Fruit fly (Drosophila melanogaster) whole organism, embryonic: ENCODE measurements around the gene ast.
A peak's percentile ranks its signal among the peaks of the same experiment; 100 is the strongest.

Experiments
- ATbp ChIP-seq: fragments of 200-800 bp; sonication (Bioruptor generic); optimal IDR thresholded peaks from 2 replicates; lab custom pipeline; 2017; ENCODE audit warnings: missing biosample characterization, mild to moderate bottlenecking, missing genetic modification characterization, missing genetic modification reagents
- Adf1 ChIP-seq: fragments of 200-800 bp; sonication (Bioruptor generic); IDR thresholded peaks from 2 replicates; pipeline ENCODE4 v1.3.6; 2022; ENCODE audit warnings: missing biosample characterization, missing genetic modification characterization
- Atf-2 ChIP-seq: fragments of 200-800 bp; sonication (Bioruptor generic); optimal IDR thresholded peaks from 2 replicates; lab custom pipeline; 2016; ENCODE audit warnings: missing biosample characterization, missing genetic modification characterization
- Awh ChIP-seq: fragments of 200-800 bp; sonication (Bioruptor generic); IDR thresholded peaks from 2 replicates; pipeline ENCODE4, ENCODE4 v1.3.6; 2022; ENCODE audit warnings: missing biosample characterization, missing genetic modification characterization
- B-H1 ChIP-seq: fragments of 200-800 bp; sonication (Bioruptor generic); IDR thresholded peaks from 3 replicates; pipeline ENCODE4 v1.3.6; 2022; ENCODE audit warnings: missing biosample characterization, missing genetic modification characterization
- B-H2 ChIP-seq: fragments of 200-800 bp; sonication (Bioruptor generic); optimal IDR thresholded peaks from 2 replicates; lab custom pipeline; 2018; ENCODE audit warnings: missing biosample characterization, mild to moderate bottlenecking, missing genetic modification characterization
- Bteb2 ChIP-seq: fragments of 200-800 bp; sonication (Bioruptor generic); optimal IDR thresholded peaks from 2 replicates; lab custom pipeline; 2016; ENCODE audit warnings: missing biosample characterization, missing genetic modification characterization
- CG10147 ChIP-seq: fragments of 200-800 bp; sonication (Bioruptor generic); optimal IDR thresholded peaks from 2 replicates; lab custom pipeline; 2019; ENCODE audit warnings: missing biosample characterization, mild to moderate bottlenecking, missing genetic modification characterization, moderate library complexity
- CG10274 ChIP-seq: fragments of 200-800 bp; sonication (Bioruptor generic); optimal IDR thresholded peaks from 3 replicates; lab custom pipeline; 2017; ENCODE audit warnings: missing biosample characterization, mild to moderate bottlenecking, missing genetic modification characterization
- CG10462 ChIP-seq: fragments of 200-800 bp; sonication (Bioruptor generic); optimal IDR thresholded peaks from 2 replicates; lab custom pipeline; 2016; ENCODE audit warnings: missing biosample characterization, missing genetic modification characterization
- CG11085 ChIP-seq: fragments of 200-800 bp; sonication (Bioruptor generic); IDR thresholded peaks from 2 replicates; pipeline ENCODE4 v1.3.6; 2022; ENCODE audit warnings: missing biosample characterization, missing genetic modification characterization
- CG12391 ChIP-seq: fragments of 200-800 bp; sonication (Bioruptor generic); optimal IDR thresholded peaks from 3 replicates; lab custom pipeline; 2018; ENCODE audit warnings: missing biosample characterization, mild to moderate bottlenecking, missing genetic modification characterization, moderate library complexity
- CG15269 ChIP-seq: fragments of 200-800 bp; sonication (Bioruptor generic); optimal IDR thresholded peaks from 2 replicates; lab custom pipeline; 2018; ENCODE audit warnings: missing biosample characterization, mild to moderate bottlenecking, missing genetic modification characterization, moderate library complexity
- CG30020 ChIP-seq: fragments of 200-800 bp; optimal IDR thresholded peaks from 2 replicates; lab custom pipeline; 2019; ENCODE audit warnings: missing biosample characterization, mild to moderate bottlenecking, missing genetic modification characterization, moderate library complexity
- CG30431 ChIP-seq: fragments of 200-800 bp; sonication (Bioruptor generic); optimal IDR thresholded peaks from 2 replicates; lab custom pipeline; 2017; ENCODE audit warnings: missing biosample characterization, missing genetic modification characterization
- CG31365 ChIP-seq: fragments of 200-800 bp; sonication (Bioruptor generic); optimal IDR thresholded peaks from 2 replicates; lab custom pipeline; 2018; ENCODE audit warnings: missing biosample characterization, mild to moderate bottlenecking, missing genetic modification characterization
- CG3163 ChIP-seq: fragments of 200-800 bp; sonication (Bioruptor generic); optimal IDR thresholded peaks from 3 replicates; lab custom pipeline; 2016; ENCODE audit warnings: missing biosample characterization, missing genetic modification characterization
- CG3995 ChIP-seq: fragments of 200-800 bp; sonication (Bioruptor generic); optimal IDR thresholded peaks from 3 replicates; lab custom pipeline; 2016; ENCODE audit warnings: missing biosample characterization, missing genetic modification characterization
- CG4854 ChIP-seq: fragments of 200-800 bp; sonication (Bioruptor generic); optimal IDR thresholded peaks from 2 replicates; lab custom pipeline; 2016; ENCODE audit warnings: missing biosample characterization, missing genetic modification characterization, inconsistent platforms
- CG6254 ChIP-seq: fragments of 200-800 bp; sonication (Bioruptor generic); optimal IDR thresholded peaks from 3 replicates; lab custom pipeline; 2017; ENCODE audit warnings: mild to moderate bottlenecking, missing biosample characterization, missing genetic modification reagents, missing genetic modification characterization
- CG7987 ChIP-seq: fragments of 200-800 bp; sonication (Bioruptor generic); optimal IDR thresholded peaks from 2 replicates; lab custom pipeline; 2018; ENCODE audit warnings: missing biosample characterization, mild to moderate bottlenecking, missing genetic modification characterization, moderate library complexity
- CHES-1-like ChIP-seq: fragments of 200-800 bp; sonication (Bioruptor generic); optimal IDR thresholded peaks from 2 replicates; lab custom pipeline; 2016; ENCODE audit warnings: missing biosample characterization, missing genetic modification characterization
- Dp ChIP-seq: fragments of 200-800 bp; sonication (Bioruptor generic); optimal IDR thresholded peaks from 2 replicates; lab custom pipeline; 2018; ENCODE audit warnings: missing biosample characterization, mild to moderate bottlenecking, missing genetic modification characterization, moderate library complexity
- Gsc ChIP-seq: fragments of 200-800 bp; sonication (Bioruptor generic); IDR thresholded peaks from 2 replicates; pipeline ENCODE4 v1.3.6; 2022; ENCODE audit warnings: missing biosample characterization, missing genetic modification characterization
- HLH3B ChIP-seq: fragments of 200-800 bp; sonication (Bioruptor generic); IDR thresholded peaks from 2 replicates; pipeline ENCODE4 v1.3.6; 2022; ENCODE audit warnings: missing biosample characterization, missing genetic modification characterization
- Hr39 ChIP-seq: fragments of >200 bp; optimal IDR thresholded peaks from 2 replicates; lab custom pipeline; 2017
- Jarid2 ChIP-seq: fragments of 200-800 bp; sonication (Bioruptor generic); optimal IDR thresholded peaks from 3 replicates; lab custom pipeline; 2017; ENCODE audit warnings: mild to moderate bottlenecking, missing biosample characterization, missing genetic modification reagents, missing genetic modification characterization
- Lpt ChIP-seq: fragments of >200 bp; optimal IDR thresholded peaks from 2 replicates; lab custom pipeline; 2018; ENCODE audit warnings: missing biosample characterization, missing genetic modification characterization
- Med ChIP-seq: fragments of 200-800 bp; sonication (Bioruptor generic); peaks from one replicate; lab custom pipeline; 2016; ENCODE audit warnings: missing biosample characterization, missing genetic modification characterization, mild to moderate bottlenecking, inconsistent platforms, moderate library complexity
- Myb ChIP-seq: fragments of 200-800 bp; sonication (Bioruptor generic); optimal IDR thresholded peaks from 2 replicates; lab custom pipeline; 2016; ENCODE audit warnings: missing biosample characterization, missing genetic modification characterization
- NK7.1 ChIP-seq: fragments of 200-800 bp; sonication (Bioruptor generic); optimal IDR thresholded peaks from 3 replicates; lab custom pipeline; 2016; ENCODE audit warnings: missing biosample characterization, missing genetic modification characterization
- Nf-YB ChIP-seq: fragments of 200-800 bp; sonication (Bioruptor generic); optimal IDR thresholded peaks from 3 replicates; lab custom pipeline; 2019; ENCODE audit warnings: missing biosample characterization, mild to moderate bottlenecking, missing genetic modification characterization, moderate library complexity
- Rfx ChIP-seq: fragments of 200-800 bp; sonication (Bioruptor generic); IDR thresholded peaks from 2 replicates; pipeline ENCODE4 v1.3.6; 2022; ENCODE audit warnings: missing biosample characterization, missing genetic modification characterization
- Sry-β ChIP-seq: fragments of 200-800 bp; sonication (Bioruptor generic); optimal IDR thresholded peaks from 2 replicates; lab custom pipeline; 2018; ENCODE audit warnings: missing biosample characterization, mild to moderate bottlenecking, missing genetic modification characterization, moderate library complexity
- TFAM ChIP-seq: fragments of 200-800 bp; sonication (Bioruptor generic); optimal IDR thresholded peaks from 2 replicates; lab custom pipeline; 2017; ENCODE audit warnings: missing biosample characterization, missing genetic modification characterization, inconsistent platforms
- Xrp1 ChIP-seq: fragments of 200-800 bp; sonication (Bioruptor generic); IDR thresholded peaks from 2 replicates; pipeline ENCODE4 v1.3.6; 2022; ENCODE audit warnings: missing biosample characterization, missing genetic modification characterization
- aop ChIP-seq: fragments of 200-800 bp; sonication (Bioruptor generic); IDR thresholded peaks from 2 replicates; pipeline ENCODE4 v1.3.6; 2022; ENCODE audit warnings: missing biosample characterization, missing genetic modification characterization
- ash1 ChIP-seq: fragments of 200-800 bp; sonication (Bioruptor generic); optimal IDR thresholded peaks from 2 replicates; lab custom pipeline; 2018; ENCODE audit warnings: missing biosample characterization, mild to moderate bottlenecking, missing genetic modification characterization
- bsh ChIP-seq, 2 experiments: fragments of 200-800 bp; sonication (Bioruptor generic); optimal IDR thresholded peaks; 2 replicates each; lab custom pipeline; 2017 to 2018; ENCODE audit warnings: mild to moderate bottlenecking in 2 of 2, missing biosample characterization in 2 of 2, missing genetic modification characterization in 2 of 2, moderate library complexity in 1 of 2
- cad ChIP-seq: fragments of >200 bp; optimal IDR thresholded peaks from 2 replicates; lab custom pipeline; 2017; ENCODE audit warnings: missing biosample characterization, missing genetic modification characterization
- emc ChIP-seq: fragments of 200-800 bp; sonication (Bioruptor generic); optimal IDR thresholded peaks from 2 replicates; lab custom pipeline; 2016; ENCODE audit warnings: missing biosample characterization, missing genetic modification characterization
- ems ChIP-seq: fragments of 200-800 bp; sonication (Bioruptor generic); optimal IDR thresholded peaks from 3 replicates; lab custom pipeline; 2016; ENCODE audit warnings: missing biosample characterization, missing genetic modification characterization
- exex ChIP-seq: fragments of 200-800 bp; sonication (Bioruptor generic); optimal IDR thresholded peaks from 4 replicates; lab custom pipeline; 2018; ENCODE audit warnings: missing biosample characterization, mild to moderate bottlenecking, missing genetic modification characterization, moderate library complexity
- fru ChIP-seq: fragments of >200 bp; optimal IDR thresholded peaks from 2 replicates; lab custom pipeline; 2017
- grau ChIP-seq: fragments of 200-800 bp; optimal IDR thresholded peaks from 3 replicates; lab custom pipeline; 2019; ENCODE audit warnings: missing biosample characterization, mild to moderate bottlenecking, missing genetic modification characterization, moderate library complexity
- ham ChIP-seq: fragments of 200-800 bp; sonication (Bioruptor generic); IDR thresholded peaks from 2 replicates; pipeline ENCODE4 v1.3.6; 2022; ENCODE audit warnings: missing biosample characterization, missing genetic modification characterization
- ranshi ChIP-seq: fragments of 200-800 bp; sonication (Bioruptor generic); IDR thresholded peaks from 2 replicates; pipeline ENCODE4 v1.3.6; 2022; ENCODE audit warnings: missing biosample characterization, missing genetic modification characterization
- run ChIP-seq: fragments of 200-800 bp; sonication (Bioruptor generic); optimal IDR thresholded peaks from 3 replicates; lab custom pipeline; 2018; ENCODE audit warnings: missing biosample characterization, mild to moderate bottlenecking, missing genetic modification characterization
- sima ChIP-seq: fragments of 200-800 bp; sonication (Bioruptor generic); optimal IDR thresholded peaks from 2 replicates; lab custom pipeline; 2016; ENCODE audit warnings: missing biosample characterization, missing genetic modification characterization
- so ChIP-seq: fragments of 200-800 bp; sonication (Bioruptor generic); IDR thresholded peaks from 3 replicates; pipeline ENCODE4 v1.3.6; 2022; ENCODE audit warnings: missing biosample characterization, missing genetic modification characterization
- sob ChIP-seq: fragments of 200-800 bp; sonication (Bioruptor generic); IDR thresholded peaks from 2 replicates; pipeline ENCODE4 v1.3.6; 2022; ENCODE audit warnings: missing biosample characterization, missing genetic modification characterization
- zfh1 ChIP-seq: fragments of 200-800 bp; sonication (Bioruptor generic); IDR thresholded peaks from 3 replicates; pipeline ENCODE4 v1.3.6; 2022; ENCODE audit warnings: missing biosample characterization, missing genetic modification characterization

ast gene

dm6 chr2L:1072184-1072583 lies 5.6 kb upstream of the ast start (continued):
- TF ChIP-seq Xrp1 (peak; percentile 97), ash1 (peak; percentile 95), Nf-YB (GFP tag; lab: Kevin White, UChicago) (peak; percentile 79), fru (lab: Kevin White, UChicago) (no peak), Gsc (GFP tag; lab: Robert Waterston, UW) (no peak), Hr39 (lab: Kevin White, UChicago) (no peak), CG11085 (peak; percentile 80), Rfx (GFP tag; lab: Robert Waterston, UW) (peak; percentile 89), B-H1 (GFP tag; lab: Robert Waterston, UW) (peak; percentile 80; the same call in 1 of the 3 replicates), CG10147 (GFP tag; lab: Kevin White, UChicago) (peak; percentile 57), TFAM (peak; percentile 92), HLH3B (GFP tag; lab: Robert Waterston, UW) (peak; percentile 92), Adf1 (GFP tag; lab: Robert Waterston, UW) (peak; percentile 67), CG15269 (tag; lab: Kevin White, UChicago) (peak; percentile 78), CG7987 (GFP tag; lab: Kevin White, UChicago) (peak; percentile 98), ranshi (GFP tag; lab: Robert Waterston, UW) (peak; percentile 88), ATbp (GFP tag; lab: Kevin White, UChicago) (peak; percentile 100), Lpt (GFP tag; lab: Kevin White, UChicago) (no peak), emc (GFP tag; lab: Kevin White, UChicago) (peak; percentile 82), Sry-β (peak; percentile 74), NK7.1 (GFP tag; lab: Kevin White, UChicago) (peak; percentile 95), ham (peak; percentile 47; the same call in 1 of the 2 replicates), Med (GFP tag; lab: Kevin White, UChicago) (peak; percentile 99), ems (peak; percentile 89), CG30020 (tag; lab: Kevin White, UChicago) (peak; percentile 54), CG3163 (GFP tag; lab: Kevin White, UChicago) (peak; percentile 87), CHES-1-like (peak; percentile 95), CG30431 (GFP tag; lab: Kevin White, UChicago) (peak; percentile 82), so (peak; percentile 93), CG10462 (GFP tag; lab: Kevin White, UChicago) (peak; percentile 90), exex (tag; lab: Kevin White, UChicago) (peak; percentile 64), Dp (GFP tag; lab: Kevin White, UChicago) (peak; percentile 3), run (tag; lab: Kevin White, UChicago) (peak; percentile 88), Myb (peak; percentile 70), CG4854 (GFP tag; lab: Kevin White, UChicago) (peak; percentile 95), grau (peak; percentile 71), zfh1 (GFP tag; lab: Robert Waterston, UW) (peak; percentile 95), sob (GFP tag; lab: Robert Waterston, UW) (peak; percentile 94), B-H2 (GFP tag; lab: Kevin White, UChicago) (peak; percentile 88), aop (GFP tag; lab: Robert Waterston, UW) (peak; percentile 78; the same call in 1 of the 2 replicates), Atf-2 (peak; percentile 84), CG3995 (peak; percentile 58), Bteb2 (GFP tag; lab: Kevin White, UChicago) (peak; percentile 81), bsh (GFP tag; optimal IDR thresholded peaks at IDR 0.05; lab: Kevin White, UChicago) (peak; percentile 30 to 95), Jarid2 (GFP tag; lab: Kevin White, UChicago) (peak; percentile 84), sima (GFP tag; lab: Kevin White, UChicago) (peak; percentile 84), CG6254 (GFP tag; lab: Kevin White, UChicago) (peak; percentile 93), CG12391 (tag; lab: Kevin White, UChicago) (peak; percentile 80), cad (GFP tag; lab: Kevin White, UChicago) (no peak), CG10274 (GFP tag; lab: Kevin White, UChicago) (peak; percentile 86), CG31365 (tag; lab: Kevin White, UChicago) (peak; percentile 89), Awh (GFP tag; lab: Robert Waterston, UW) (peak; percentile 98)
